Worm (Caenorhabditis elegans) whole organism, L4 larva: ENCODE measurements around the gene sec-24.1.

ENCODE experiments used
- F10B5.3 ChIP-seq: sonication (generic microtip); optimal IDR thresholded peaks from 2 replicates; lab custom pipeline; 2016; ENCODE audit warnings: mild to moderate bottlenecking, missing genetic modification characterization, missing compliant biosample characterization
- F26F4.8 ChIP-seq: fragments of 200-800 bp; sonication (Bioruptor generic); conservative IDR thresholded peaks from 2 replicates; pipeline ENCODE4 v1.3.6; 2022; ENCODE audit warnings: missing genetic modification characterization, missing compliant biosample characterization
- F37D6.2 ChIP-seq: sonication (generic microtip); optimal IDR thresholded peaks from 2 replicates; lab custom pipeline; 2016; ENCODE audit warnings: mild to moderate bottlenecking, missing genetic modification characterization, missing compliant biosample characterization
- F44E2.7 ChIP-seq: fragments of 200-800 bp; sonication (Bioruptor generic); IDR thresholded peaks from 2 replicates; pipeline ENCODE4 v2.1.2; 2022; ENCODE audit warnings: missing genetic modification characterization, missing compliant biosample characterization
- R02D3.7 ChIP-seq: fragments of 150-350 bp; sonication (generic microtip); optimal IDR thresholded peaks from 3 replicates; lab custom pipeline; 2014; ENCODE audit warnings: missing biosample characterization, missing genetic modification characterization
- Y105C5A.15 ChIP-seq: fragments of 200-800 bp; sonication (Bioruptor generic); IDR thresholded peaks from 2 replicates; pipeline ENCODE4 v1.3.6; 2022; ENCODE audit warnings: missing genetic modification characterization, missing compliant biosample characterization
- Y5F2A.4 ChIP-seq: fragments of 200-800 bp; sonication (Bioruptor generic); optimal IDR thresholded peaks from 2 replicates; lab custom pipeline; 2018; ENCODE audit warnings: mild to moderate bottlenecking, missing genetic modification characterization, missing compliant biosample characterization
- ZK337.2 ChIP-seq: fragments of 200-800 bp; sonication (Bioruptor generic); IDR thresholded peaks from 2 replicates; pipeline ENCODE4 v1.3.6; 2022; ENCODE audit warnings: missing genetic modification reagents, missing genetic modification characterization, missing compliant biosample characterization
- aly-2 ChIP-seq: sonication (generic microtip); optimal IDR thresholded peaks from 2 replicates; lab custom pipeline; 2018; ENCODE audit warnings: missing biosample characterization, missing genetic modification characterization
- arid-1 ChIP-seq: fragments of 200-800 bp; sonication (Bioruptor generic); conservative IDR thresholded peaks from 2 replicates; pipeline ENCODE4 v1.3.6; 2022; ENCODE audit warnings: missing genetic modification reagents, missing genetic modification characterization, missing compliant biosample characterization
- ceh-32 ChIP-seq: sonication (generic microtip); optimal IDR thresholded peaks from 2 replicates; lab custom pipeline; 2016; ENCODE audit warnings: mild to moderate bottlenecking, missing genetic modification characterization, missing compliant biosample characterization; ENCODE audit not compliant: poor library complexity
- ceh-62 ChIP-seq: sonication (generic microtip); optimal IDR thresholded peaks from 2 replicates; lab custom pipeline; 2017; ENCODE audit warnings: missing biosample characterization, missing genetic modification characterization
- cey-2 ChIP-seq: sonication (generic microtip); optimal IDR thresholded peaks from 3 replicates; lab custom pipeline; 2017; ENCODE audit warnings: missing genetic modification characterization, mild to moderate bottlenecking, missing compliant biosample characterization, antibody characterized with exemption, borderline replicate concordance; ENCODE audit not compliant: insufficient read depth
- daf-16 ChIP-seq, 3 experiments: sonication (generic microtip); optimal IDR thresholded peaks; 2 replicates each; lab custom pipeline; 2016 to 2017; ENCODE audit warnings: missing genetic modification characterization in 3 of 3, missing genetic modification reagents in 3 of 3, mild to moderate bottlenecking in 2 of 3, missing compliant biosample characterization in 2 of 3, missing biosample characterization in 1 of 3, moderate library complexity in 1 of 3
- daf-19 ChIP-seq: fragments of 200-800 bp; sonication (Bioruptor generic); conservative IDR thresholded peaks from 2 replicates; pipeline ENCODE4 v1.3.6; 2022; ENCODE audit warnings: missing genetic modification characterization, missing compliant biosample characterization
- dmd-9 ChIP-seq: fragments of 200-800 bp; sonication (Bioruptor generic); IDR thresholded peaks from 2 replicates; pipeline ENCODE4 v1.3.6; 2022; ENCODE audit warnings: missing genetic modification reagents, missing genetic modification characterization, missing compliant biosample characterization
- egl-27 ChIP-seq: sonication (generic microtip); optimal IDR thresholded peaks from 3 replicates; lab custom pipeline; 2017; ENCODE audit warnings: missing biosample characterization, missing genetic modification reagents, missing genetic modification characterization
- egl-43 ChIP-seq: fragments of 200-800 bp; sonication (Bioruptor generic); IDR thresholded peaks from 2 replicates; pipeline ENCODE4 v1.3.6; 2022; ENCODE audit warnings: missing genetic modification reagents, missing genetic modification characterization, missing compliant biosample characterization
- gei-8 ChIP-seq: fragments of 200-800 bp; sonication (Bioruptor generic); optimal IDR thresholded peaks from 2 replicates; lab custom pipeline; 2018; ENCODE audit warnings: mild to moderate bottlenecking, missing genetic modification characterization, missing compliant biosample characterization
- hmg-1.1 ChIP-seq: fragments of 200-800 bp; sonication (Bioruptor generic); IDR thresholded peaks from 2 replicates; pipeline ENCODE4 v1.3.6; 2022; ENCODE audit warnings: missing genetic modification reagents, missing genetic modification characterization, missing compliant biosample characterization
- lim-7 ChIP-seq: fragments of 200-800 bp; sonication (Bioruptor generic); IDR thresholded peaks from 2 replicates; pipeline ENCODE4 v1.3.6; 2022; ENCODE audit warnings: missing genetic modification characterization, missing compliant biosample characterization
- lin-15B ChIP-seq: fragments of 150-350 bp; sonication (generic microtip); optimal IDR thresholded peaks from 3 replicates; lab custom pipeline; 2014; ENCODE audit warnings: missing biosample characterization, missing genetic modification characterization
- lin-29 ChIP-seq: fragments of 200-800 bp; sonication (Bioruptor generic); IDR thresholded peaks from 2 replicates; pipeline ENCODE4 v1.3.6; 2022; ENCODE audit warnings: missing genetic modification reagents, missing genetic modification characterization, missing compliant biosample characterization
- lin-38 ChIP-seq: fragments of 200-800 bp; sonication (Bioruptor generic); IDR thresholded peaks from 2 replicates; pipeline ENCODE4 v1.3.6; 2022; ENCODE audit warnings: missing genetic modification reagents, missing genetic modification characterization, missing compliant biosample characterization
- madf-5 ChIP-seq, 2 experiments: fragments of 200-800 bp; sonication (Bioruptor generic); IDR thresholded peaks; 2 replicates each; pipeline ENCODE4 v1.3.6; 2022; ENCODE audit warnings: missing compliant biosample characterization in 2 of 2, missing genetic modification characterization in 2 of 2
- madf-9 ChIP-seq: fragments of 200-800 bp; sonication (Bioruptor generic); conservative IDR thresholded peaks from 2 replicates; pipeline ENCODE4 v1.3.6; 2022; ENCODE audit warnings: missing genetic modification reagents, missing genetic modification characterization, missing compliant biosample characterization
- mdt-29 ChIP-seq: fragments of 200-800 bp; sonication (Bioruptor generic); IDR thresholded peaks from 2 replicates; pipeline ENCODE4 v1.3.6; 2022; ENCODE audit warnings: missing genetic modification reagents, missing genetic modification characterization, missing compliant biosample characterization
- mep-1 ChIP-seq: fragments of 150-350 bp; sonication (generic microtip); optimal IDR thresholded peaks from 3 replicates; lab custom pipeline; 2014; ENCODE audit warnings: missing biosample characterization, missing genetic modification characterization
- nhr-10 ChIP-seq: fragments of 150-350 bp; optimal IDR thresholded peaks from 2 replicates; lab custom pipeline; 2014; ENCODE audit warnings: missing biosample characterization, missing genetic modification characterization
- nhr-11 ChIP-seq: fragments of 150-350 bp; optimal IDR thresholded peaks from 2 replicates; lab custom pipeline; 2014; ENCODE audit warnings: missing biosample characterization, missing genetic modification characterization
- nhr-111 ChIP-seq: fragments of 200-800 bp; sonication (Bioruptor generic); optimal IDR thresholded peaks from 2 replicates; lab custom pipeline; 2018; ENCODE audit warnings: mild to moderate bottlenecking, missing genetic modification characterization, missing compliant biosample characterization
- nhr-237 ChIP-seq: sonication (generic microtip); optimal IDR thresholded peaks from 2 replicates; lab custom pipeline; 2017; ENCODE audit warnings: missing biosample characterization, missing genetic modification characterization
- nhr-25 ChIP-seq: sonication (generic microtip); optimal IDR thresholded peaks from 2 replicates; lab custom pipeline; 2017; ENCODE audit warnings: missing genetic modification characterization, mild to moderate bottlenecking, missing compliant biosample characterization, antibody characterized with exemption, moderate library complexity, borderline replicate concordance; ENCODE audit not compliant: insufficient read depth
- nhr-48 ChIP-seq: sonication (generic microtip); optimal IDR thresholded peaks from 2 replicates; lab custom pipeline; 2016; ENCODE audit warnings: mild to moderate bottlenecking, missing genetic modification characterization, missing compliant biosample characterization
- pqm-1 ChIP-seq: sonication (generic microtip); optimal IDR thresholded peaks from 2 replicates; lab custom pipeline; 2017; ENCODE audit warnings: missing biosample characterization, missing genetic modification characterization
- saeg-2 ChIP-seq: fragments of 200-800 bp; sonication (Bioruptor generic); IDR thresholded peaks from 2 replicates; pipeline ENCODE4 v1.3.6; 2022; ENCODE audit warnings: missing genetic modification reagents, missing genetic modification characterization, missing compliant biosample characterization
- sdz-12 ChIP-seq: fragments of 200-800 bp; sonication (Bioruptor generic); optimal IDR thresholded peaks from 2 replicates; lab custom pipeline; 2018; ENCODE audit warnings: mild to moderate bottlenecking, missing genetic modification characterization, missing compliant biosample characterization
- set-16 ChIP-seq: fragments of 200-800 bp; sonication (Bioruptor generic); IDR thresholded peaks from 2 replicates; pipeline ENCODE4 v1.3.6; 2022; ENCODE audit warnings: missing genetic modification reagents, missing genetic modification characterization, missing compliant biosample characterization
- skn-1 ChIP-seq: fragments of 150-350 bp; optimal IDR thresholded peaks from 2 replicates; lab custom pipeline; 2014; ENCODE audit warnings: missing biosample characterization, missing genetic modification characterization
- snpc-1.2 ChIP-seq: fragments of 200-800 bp; sonication (Bioruptor generic); IDR thresholded peaks from 2 replicates; pipeline ENCODE4 v1.3.6; 2022; ENCODE audit warnings: missing genetic modification reagents, missing genetic modification characterization, missing compliant biosample characterization
- spr-1 ChIP-seq: sonication (generic microtip); optimal IDR thresholded peaks from 2 replicates; lab custom pipeline; 2016; ENCODE audit warnings: mild to moderate bottlenecking, missing genetic modification characterization, missing compliant biosample characterization
- tag-97 ChIP-seq: fragments of 200-800 bp; sonication (Bioruptor generic); IDR thresholded peaks from 2 replicates; pipeline ENCODE4 v1.3.6; 2022; ENCODE audit warnings: missing genetic modification characterization, missing compliant biosample characterization
- tra-1 ChIP-seq: fragments of 200-800 bp; sonication (Bioruptor generic); IDR thresholded peaks from 2 replicates; pipeline ENCODE4 v1.3.6; 2022; ENCODE audit warnings: missing genetic modification reagents, missing genetic modification characterization, missing compliant biosample characterization
- unc-62 ChIP-seq, 3 experiments: fragments of 150-350 bp in 1 of 3; sonication (generic microtip); optimal IDR thresholded peaks in 2 of 3; peaks in 1 of 3; 1 replicate in 1 of 3; 2 replicates in 2 of 3; lab custom pipeline; 2014 to 2017; ENCODE audit warnings: missing biosample characterization in 3 of 3, missing genetic modification characterization in 3 of 3, missing genetic modification reagents in 3 of 3, missing genotype in 1 of 3
- vab-7 ChIP-seq: fragments of 200-800 bp; sonication (Bioruptor generic); IDR thresholded peaks from 2 replicates; pipeline ENCODE4 v1.3.6; 2022; ENCODE audit warnings: missing genetic modification reagents, missing genetic modification characterization, missing compliant biosample characterization
- zag-1 ChIP-seq: fragments of 150-350 bp; optimal IDR thresholded peaks from 2 replicates; lab custom pipeline; 2014; ENCODE audit warnings: missing biosample characterization, missing genetic modification characterization
- zfp-3 ChIP-seq: fragments of 200-800 bp; sonication (Bioruptor generic); conservative IDR thresholded peaks from 2 replicates; pipeline ENCODE4 v1.3.6; 2022; ENCODE audit warnings: missing genetic modification reagents, missing genetic modification characterization, missing compliant biosample characterization
- zip-11 ChIP-seq: fragments of 200-800 bp; sonication (Bioruptor generic); IDR thresholded peaks from 2 replicates; pipeline ENCODE4 v1.3.6; 2022; ENCODE audit warnings: missing genetic modification characterization, missing compliant biosample characterization
- zip-2 ChIP-seq: fragments of 150-350 bp; optimal IDR thresholded peaks from 2 replicates; lab custom pipeline; 2014; ENCODE audit warnings: missing biosample characterization, missing genetic modification characterization
- ztf-11 ChIP-seq: fragments of 150-350 bp; optimal IDR thresholded peaks from 2 replicates; lab custom pipeline; 2014; ENCODE audit warnings: missing biosample characterization, missing genetic modification characterization

The sec-24.1 gene

ce11 chrIV:11566146-11566545 is at the start of gene sec-24.1 (continued):
- peak in 1 of 2 experiments; percentile 98 for TF ChIP-seq unc-62 (GFP tag; optimal IDR thresholded peaks at IDR 0.05 in 1 of 2; lab: Kevin White, UChicago)
- no peak for TF ChIP-seq unc-62 (tag; optimal IDR thresholded peaks at IDR 0.05; lab: Kevin White, UChicago)
- no peak for TF ChIP-seq skn-1 (tag; lab: Kevin White, UChicago)
- peak; percentile 80 for TF ChIP-seq lin-38 (GFP tag; lab: Robert Waterston, UW)
- no peak for TF ChIP-seq R02D3.7
- TF ChIP-seq nhr-10: peak; percentile 44
- TF ChIP-seq nhr-25: peak; percentile 50
- TF ChIP-seq madf-9 (GFP tag; lab: Robert Waterston, UW): peak; percentile 55; the same call in 1 of the 2 replicates
- 0 out of 2 replicates have a peak, but pooled peaks have one; percentile 55 for TF ChIP-seq zfp-3 (GFP tag; lab: Robert Waterston, UW)
- no peak for TF ChIP-seq sdz-12 (GFP tag; lab: Kevin White, UChicago)
- peak; percentile 61 for TF ChIP-seq nhr-48 (tag; lab: Kevin White, UChicago)
- no peak for TF ChIP-seq Y5F2A.4 (GFP tag; lab: Kevin White, UChicago)
- TF ChIP-seq hmg-1.1: peak; percentile 92
- peak in 1 of 2 experiments; percentile 58 for TF ChIP-seq daf-16 (GFP tag; optimal IDR thresholded peaks at IDR 0.05; lab: Kevin White, UChicago)
- TF ChIP-seq daf-16 (tag; optimal IDR thresholded peaks at IDR 0.05; lab: Kevin White, UChicago): peak; percentile 54
- no peak for TF ChIP-seq lin-15B
- TF ChIP-seq Y105C5A.15 (GFP tag; lab: Robert Waterston, UW): no peak
- peak; percentile 62; the same call in 1 of the 2 replicates for TF ChIP-seq lin-29 (GFP tag; lab: Robert Waterston, UW)
- TF ChIP-seq zip-2: peak; percentile 54
- peak; percentile 46 for TF ChIP-seq nhr-11 (tag; lab: Kevin White, UChicago)
- no peak for TF ChIP-seq ZK337.2
- no peak for TF ChIP-seq zip-11 (GFP tag; lab: Robert Waterston, UW)
- peak; percentile 35 for TF ChIP-seq F37D6.2 (tag; lab: Kevin White, UChicago)
- TF ChIP-seq tra-1 (GFP tag; lab: Robert Waterston, UW): no peak
- TF ChIP-seq pqm-1: no peak
- TF ChIP-seq aly-2 (tag; lab: Kevin White, UChicago): no peak
- TF ChIP-seq set-16 (GFP tag; lab: Robert Waterston, UW): peak; percentile 49; the same call in 1 of the 2 replicates
- TF ChIP-seq egl-43 (GFP tag; lab: Robert Waterston, UW): no peak
- no peak for TF ChIP-seq dmd-9 (GFP tag; lab: Robert Waterston, UW)
- TF ChIP-seq mep-1: peak; percentile 92
- peak; percentile 77 for TF ChIP-seq arid-1 (GFP tag; lab: Robert Waterston, UW)
- no peak for TF ChIP-seq ceh-32
- TF ChIP-seq tag-97 (GFP tag; lab: Robert Waterston, UW): no peak
- TF ChIP-seq F44E2.7 (GFP tag; lab: Robert Waterston, UW): no peak
- TF ChIP-seq egl-27 (tag; lab: Kevin White, UChicago): no peak
- TF ChIP-seq nhr-237 (tag; lab: Kevin White, UChicago): no peak
- peak; percentile 71 for TF ChIP-seq spr-1 (tag; lab: Kevin White, UChicago)
- peak; percentile 41 for TF ChIP-seq F10B5.3 (tag; lab: Kevin White, UChicago)
- no peak for TF ChIP-seq lim-7 (GFP tag; lab: Robert Waterston, UW)
- TF ChIP-seq daf-19 (GFP tag; lab: Robert Waterston, UW): no peak
- TF ChIP-seq gei-8 (GFP tag; lab: Kevin White, UChicago): no peak
- TF ChIP-seq F26F4.8 (GFP tag; lab: Robert Waterston, UW): no peak
- TF ChIP-seq nhr-111 (GFP tag; lab: Kevin White, UChicago): no peak
- TF ChIP-seq snpc-1.2 (GFP tag; lab: Robert Waterston, UW): 0 out of 2 replicates have a peak, but pooled peaks have one; percentile 16
- no peak for TF ChIP-seq cey-2 (tag; lab: Kevin White, UChicago)
- TF ChIP-seq saeg-2 (GFP tag; lab: Robert Waterston, UW): 0 out of 2 replicates have a peak, but pooled peaks have one; percentile 44
- TF ChIP-seq zag-1: peak; percentile 5
- TF ChIP-seq ztf-11: no peak
- TF ChIP-seq mdt-29 (GFP tag; lab: Robert Waterston, UW): peak; percentile 50; the same call in 1 of the 2 replicates
- TF ChIP-seq vab-7: no peak
- TF ChIP-seq ceh-62: no peak
- no peak for TF ChIP-seq madf-5 (GFP tag; IDR thresholded peaks at IDR 0.05; lab: Robert Waterston, UW)
